Fruit fly (Drosophila melanogaster): Measurements from ENCODE around the gene mtrm.

mtrm gene

DNA sequence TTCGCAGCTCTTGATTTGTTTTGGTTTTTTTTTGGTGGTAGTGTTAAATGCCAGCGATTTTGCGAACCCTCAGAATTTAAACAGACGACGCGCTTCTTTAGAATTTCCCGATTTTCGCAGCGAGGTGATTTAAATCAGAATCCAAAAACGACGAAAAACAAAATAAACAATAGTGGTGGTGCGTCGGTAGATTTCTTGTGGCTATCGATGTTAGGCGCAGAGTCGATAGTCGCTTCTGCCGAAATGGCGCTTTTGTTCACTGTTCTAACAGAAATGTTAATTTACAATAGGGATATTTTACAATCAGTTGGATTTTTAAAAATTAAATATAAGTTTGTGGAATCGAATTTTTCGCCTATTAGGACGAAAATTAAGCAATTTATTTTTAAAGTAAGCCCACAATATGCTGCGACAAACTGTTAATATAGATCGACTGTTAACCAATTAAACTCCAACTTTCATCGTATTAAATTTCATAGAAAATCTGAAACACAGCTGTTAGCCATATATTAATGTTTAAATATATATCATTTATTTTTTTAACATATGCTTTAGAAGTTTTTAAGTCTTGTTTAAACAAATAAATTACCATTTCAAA, 36.5 kb downstream of the mtrm start, which contains the start of gene CG6983 (continued):
- TF ChIP-seq CG13424 (tag; optimal IDR thresholded peaks at IDR 0.05) (no peak), emc (GFP tag; optimal IDR thresholded peaks at IDR 0.05) (no peak), Awh (GFP tag; IDR thresholded peaks at IDR 0.05) (no peak), ttk (GFP tag; IDR thresholded peaks at IDR 0.05) (no peak), Hr51 (GFP tag; optimal IDR thresholded peaks at IDR 0.05) (no peak), Poxn (GFP tag; IDR thresholded peaks at IDR 0.05) (no peak), CG32532 (GFP tag; IDR thresholded peaks at IDR 0.05) (no peak), CoRest (tag; optimal IDR thresholded peaks at IDR 0.05) (no peak), Kr (GFP tag; optimal IDR thresholded peaks at IDR 0.05) (no peak), crp (GFP tag; optimal IDR thresholded peaks at IDR 0.05) (no peak), CG12155 (GFP tag; optimal IDR thresholded peaks at IDR 0.05) (no peak), mam (GFP tag; optimal IDR thresholded peaks at IDR 0.05) (no peak), sob (GFP tag; IDR thresholded peaks at IDR 0.05) (no peak), amos (GFP tag; IDR thresholded peaks at IDR 0.05; ENCODE audit: partially characterized antibody) (peak; percentile 92; the same call in 1 of the 2 replicates), ato (GFP tag; IDR thresholded peaks at IDR 0.05; ENCODE audit: partially characterized antibody) (no peak; the same call in none of the 2 replicates), chif (GFP tag; optimal IDR thresholded peaks at IDR 0.05) (no peak), CG34376 (GFP tag; optimal IDR thresholded peaks at IDR 0.05) (no peak), CHES-1-like (GFP tag; optimal IDR thresholded peaks at IDR 0.05) (no peak), Lim3 (GFP tag; IDR thresholded peaks at IDR 0.05) (no peak), HmgD (GFP tag; optimal IDR thresholded peaks at IDR 0.05) (no peak), CG9727 (GFP tag; optimal IDR thresholded peaks at IDR 0.05) (no peak), CG6765 (GFP tag; optimal IDR thresholded peaks at IDR 0.05) (no peak), CG14965 (GFP tag; optimal IDR thresholded peaks at IDR 0.05; ENCODE audit: borderline replicate concordance) (no peak), CG17912 (GFP tag; optimal IDR thresholded peaks at IDR 0.05) (no peak), kni (GFP tag; optimal IDR thresholded peaks at IDR 0.05) (no peak), Gug (GFP tag; IDR thresholded peaks at IDR 0.05) (no peak), CG6654 (GFP tag; optimal IDR thresholded peaks at IDR 0.05) (no peak), Sox100B (GFP tag; optimal IDR thresholded peaks at IDR 0.05) (no peak), bcd (GFP tag; optimal IDR thresholded peaks at IDR 0.05) (no peak), wek (GFP tag; optimal IDR thresholded peaks at IDR 0.05) (peak; percentile 91), MESR4 (GFP tag; optimal IDR thresholded peaks at IDR 0.05) (peak; percentile 56), Hr78 (GFP tag; optimal IDR thresholded peaks at IDR 0.05) (no peak), CG10543 (GFP tag; optimal IDR thresholded peaks at IDR 0.05) (no peak), CG16813 (GFP tag; IDR thresholded peaks at IDR 0.05; ENCODE audit: partially characterized antibody) (peak; percentile 75; the same call in 2 of the 3 replicates), CG1024 (GFP tag; IDR thresholded peaks at IDR 0.05) (no peak), CG2116 (GFP tag; optimal IDR thresholded peaks at IDR 0.05) (peak; percentile 66), CG31441 (GFP tag; IDR thresholded peaks at IDR 0.05) (peak; percentile 24; the same call in 1 of the 2 replicates), CG12391 (tag; optimal IDR thresholded peaks at IDR 0.05) (no peak), CG1602 (GFP tag; optimal IDR thresholded peaks at IDR 0.05) (no peak), sqz (GFP tag; optimal IDR thresholded peaks at IDR 0.05) (no peak), CG17359 (tag; optimal IDR thresholded peaks at IDR 0.05) (no peak), vvl (GFP tag; IDR thresholded peaks at IDR 0.05) (0 out of 2 replicates have a peak, but pooled peaks have one; percentile 6), row (GFP tag; IDR thresholded peaks at IDR 0.05) (no peak), CG14667 (GFP tag; IDR thresholded peaks at IDR 0.05) (no peak), CG10959 (GFP tag; IDR thresholded peaks at IDR 0.05) (no peak), Tbp (GFP tag; optimal IDR thresholded peaks at IDR 0.05) (no peak), CG31388 (GFP tag; optimal IDR thresholded peaks at IDR 0.05) (no peak), D19A (tag; optimal IDR thresholded peaks at IDR 0.05) (no peak), CG32772 (GFP tag; IDR thresholded peaks at IDR 0.05) (no peak), caup (GFP tag; optimal IDR thresholded peaks at IDR 0.05; ENCODE audit: severe bottlenecking) (no peak)
